Fruit fly (Drosophila melanogaster) whole organism, prepupa: ENCODE measurements around the gene CG11672.

Source experiments
- CG15336 ChIP-seq: fragments of 200-800 bp; sonication (Bioruptor generic); IDR thresholded peaks from 2 replicates; pipeline ENCODE4 v1.3.6; 2022; ENCODE audit warnings: missing biosample characterization, missing genetic modification characterization
- CG31627 ChIP-seq: fragments of 200-800 bp; sonication (Bioruptor generic); optimal IDR thresholded peaks from 3 replicates; lab custom pipeline; 2016; ENCODE audit warnings: missing biosample characterization, missing genetic modification characterization
- CG6163 ChIP-seq: fragments of 200-800 bp; sonication (Bioruptor generic); IDR thresholded peaks from 3 replicates; pipeline ENCODE4 v1.3.6; 2022; ENCODE audit warnings: missing biosample characterization, missing genetic modification characterization
- OdsH ChIP-seq: fragments of 200-800 bp; sonication (Bioruptor generic); optimal IDR thresholded peaks from 3 replicates; lab custom pipeline; 2016; ENCODE audit warnings: missing biosample characterization, missing genetic modification characterization
- Sox102F ChIP-seq: fragments of 200-800 bp; sonication (Bioruptor generic); optimal IDR thresholded peaks from 2 replicates; lab custom pipeline; 2016; ENCODE audit warnings: missing biosample characterization, mild to moderate bottlenecking, missing genetic modification characterization
- fd85E ChIP-seq: fragments of 200-800 bp; sonication (Bioruptor generic); optimal IDR thresholded peaks from 3 replicates; lab custom pipeline; 2016; ENCODE audit warnings: missing biosample characterization, missing genetic modification characterization
- svp ChIP-seq: fragments of 200-800 bp; sonication (Bioruptor generic); peaks from one replicate; lab custom pipeline; 2016; ENCODE audit warnings: missing biosample characterization, missing genetic modification characterization
- topi ChIP-seq: fragments of 200-800 bp; sonication (Bioruptor generic); optimal IDR thresholded peaks from 3 replicates; lab custom pipeline; 2016; ENCODE audit warnings: missing biosample characterization, missing genetic modification characterization

DNA sequence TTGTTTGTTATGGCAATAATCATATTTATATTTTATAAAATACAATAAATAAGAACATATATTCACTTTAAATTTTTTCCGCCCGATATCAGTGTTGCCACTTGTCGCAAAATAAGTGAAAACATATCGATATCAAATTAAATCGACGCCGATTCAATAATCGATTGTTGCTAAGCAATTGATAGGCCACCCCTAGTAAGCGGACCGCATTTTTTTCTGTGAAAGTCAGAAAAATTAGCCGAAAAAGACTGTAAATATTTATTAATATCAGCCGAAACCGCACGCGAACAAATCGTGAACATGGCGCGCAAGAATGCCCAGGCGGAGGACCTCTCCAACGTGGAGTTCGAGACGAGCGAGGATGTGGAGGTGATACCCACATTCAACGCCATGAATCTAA lies 22.7 kb upstream of the CG11672 start, which contains the start of gene CG7483:
- no peak for TF ChIP-seq svp (GFP tag; lab: Kevin White, UChicago)
- TF ChIP-seq CG15336 (GFP tag; lab: Robert Waterston, UW) = no peak
- no peak for TF ChIP-seq topi (GFP tag; lab: Kevin White, UChicago)
- TF ChIP-seq OdsH (GFP tag; lab: Kevin White, UChicago) = no peak
- no peak for TF ChIP-seq fd85E
- no peak for TF ChIP-seq CG6163 (GFP tag; lab: Robert Waterston, UW)
- TF ChIP-seq CG31627 (GFP tag; lab: Kevin White, UChicago) = no peak
- TF ChIP-seq Sox102F = no peak
